Fruit fly (Drosophila melanogaster) whole organism: ENCODE data around the gene CG43051.

Experiments used
- CG8478 ChIP-seq: fragments of >200 bp; optimal IDR thresholded peaks from 2 replicates; lab custom pipeline; 2018; ENCODE audit warnings: inconsistent platforms
- Dll ChIP-seq: fragments of >200 bp; optimal IDR thresholded peaks from 2 replicates; lab custom pipeline; 2017
- EcR ChIP-seq, 2 experiments: fragments of >200 bp; optimal IDR thresholded peaks; 2 replicates each; lab custom pipeline; 2017; ENCODE audit warnings: missing biosample characterization in 2 of 2, missing genetic modification characterization in 2 of 2, missing genetic modification reagents in 2 of 2
- pan ChIP-seq: fragments of >200 bp; optimal IDR thresholded peaks from 2 replicates; lab custom pipeline; 2017
- psq ChIP-seq: fragments of >200 bp; optimal IDR thresholded peaks from 2 replicates; lab custom pipeline; 2017
- usp ChIP-seq: fragments of >200 bp; optimal IDR thresholded peaks from 2 replicates; lab custom pipeline; 2017; ENCODE audit warnings: missing biosample characterization, missing genetic modification characterization, mixed read lengths

DNA sequence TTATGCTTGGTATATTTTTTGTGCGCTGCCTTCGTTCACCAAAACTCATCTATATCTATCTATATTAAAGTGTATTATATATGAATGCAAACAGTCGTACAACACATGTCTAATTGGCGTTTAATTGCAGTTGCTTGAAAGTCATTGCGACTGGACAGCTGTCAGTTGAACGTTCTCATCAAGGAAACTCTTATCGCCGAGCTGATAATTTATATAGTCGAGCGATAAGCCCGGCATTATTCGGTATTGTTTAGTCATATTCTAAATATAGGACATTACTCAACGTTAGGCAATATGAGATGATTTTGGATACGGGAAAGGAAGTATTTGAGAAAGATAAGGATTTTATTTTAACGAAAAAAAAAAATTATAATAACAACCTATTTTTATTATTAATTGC, 12.5 kb upstream of the CG43051 start:
- TF ChIP-seq usp (GFP tag; lab: Kevin White, UChicago) (no peak), psq (no peak), pan (no peak), CG8478 (lab: Kevin White, UChicago) (no peak), Dll (lab: Kevin White, UChicago) (no peak), EcR (GFP tag; optimal IDR thresholded peaks at IDR 0.05; lab: Kevin White, UChicago) (no peak)
